Worm (Caenorhabditis elegans): ENCODE results near the gene C16B8.4.

ce11 chrX:3944073-3944472 is 29.4 kb downstream of the C16B8.4 start:
- TF ChIP-seq nhr-76 (tag; optimal IDR thresholded peaks at IDR 0.05) (no peak), unc-39 (tag; optimal IDR thresholded peaks at IDR 0.05) (no peak), pha-4 (tag; optimal IDR thresholded peaks at IDR 0.05) (no peak), bed-3 (GFP tag; optimal IDR thresholded peaks at IDR 0.05) (no peak), unc-62 (GFP tag; optimal IDR thresholded peaks at IDR 0.05) (no peak), ces-1 (GFP tag; optimal IDR thresholded peaks at IDR 0.05) (no peak), drap-1 (GFP tag; optimal IDR thresholded peaks at IDR 0.05) (no peak), cnd-1 (tag; optimal IDR thresholded peaks at IDR 0.05) (no peak), ztf-11 (tag; optimal IDR thresholded peaks at IDR 0.05) (no peak), nhr-237 (tag; optimal IDR thresholded peaks at IDR 0.05) (no peak), hlh-1 (tag; optimal IDR thresholded peaks at IDR 0.05) (no peak), nhr-12 (tag; optimal IDR thresholded peaks at IDR 0.05) (no peak), ceh-43 (GFP tag; optimal IDR thresholded peaks at IDR 0.05) (no peak), lsy-2 (tag; optimal IDR thresholded peaks at IDR 0.05) (no peak)
